Fruit fly (Drosophila melanogaster) whole organism, pupa: ENCODE results near the gene CG43051.

Experiments
- CG13204 ChIP-seq: fragments of 200-800 bp; sonication (Bioruptor generic); optimal IDR thresholded peaks from 2 replicates; lab custom pipeline; 2018; ENCODE audit warnings: missing biosample characterization, mild to moderate bottlenecking, missing genetic modification characterization, moderate library complexity
- CG17806 ChIP-seq: fragments of 200-800 bp; sonication (Bioruptor generic); optimal IDR thresholded peaks from 2 replicates; lab custom pipeline; 2018; ENCODE audit warnings: missing biosample characterization, mild to moderate bottlenecking, missing genetic modification characterization, moderate library complexity
- CG34367 ChIP-seq: fragments of 200-800 bp; sonication (Bioruptor generic); optimal IDR thresholded peaks from 2 replicates; lab custom pipeline; 2018; ENCODE audit warnings: missing biosample characterization, mild to moderate bottlenecking, missing genetic modification characterization
- CG8159 ChIP-seq: fragments of 200-800 bp; sonication (Bioruptor generic); optimal IDR thresholded peaks from 3 replicates; lab custom pipeline; 2018; ENCODE audit warnings: missing biosample characterization, mild to moderate bottlenecking, missing genetic modification characterization, moderate library complexity
- Pif1A ChIP-seq: fragments of 200-800 bp; sonication (Bioruptor generic); optimal IDR thresholded peaks from 3 replicates; lab custom pipeline; 2016; ENCODE audit warnings: missing biosample characterization, missing genetic modification characterization
- Pif1B ChIP-seq: fragments of 200-800 bp; sonication (Bioruptor generic); optimal IDR thresholded peaks from 3 replicates; lab custom pipeline; 2016; ENCODE audit warnings: missing biosample characterization, missing genetic modification characterization
- gl ChIP-seq: fragments of 200-800 bp; sonication (Bioruptor generic); optimal IDR thresholded peaks from 2 replicates; lab custom pipeline; 2018; ENCODE audit warnings: missing biosample characterization, mild to moderate bottlenecking, missing genetic modification characterization
- rn ChIP-seq: fragments of 200-800 bp; sonication (Bioruptor generic); IDR thresholded peaks from 2 replicates; pipeline ENCODE4 v1.3.6; 2022; ENCODE audit warnings: missing biosample characterization, missing genetic modification characterization

DNA sequence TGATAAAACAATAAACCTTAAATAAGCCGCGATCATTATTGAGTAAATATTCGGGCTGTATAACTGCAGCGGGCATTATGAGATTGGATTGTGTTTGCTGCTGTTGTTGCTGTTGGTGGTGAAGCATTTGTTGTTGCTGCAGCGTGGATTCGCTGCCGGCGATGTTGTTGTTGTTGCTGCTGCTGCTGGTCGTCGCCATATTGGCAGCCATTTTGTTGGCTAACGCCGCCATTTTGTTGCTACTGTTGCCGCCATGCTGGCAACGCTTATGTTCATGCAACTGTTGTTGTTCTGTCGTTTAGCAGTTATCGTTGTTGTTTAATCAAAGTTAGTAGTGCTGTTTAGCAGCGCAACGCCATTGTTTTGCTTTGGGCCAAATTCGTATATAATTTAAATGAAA is 9.2 kb upstream of the CG43051 start:
- TF ChIP-seq CG8159 (tag; lab: Kevin White, UChicago) (no peak), gl (tag; lab: Kevin White, UChicago) (no peak), Pif1A (GFP tag; lab: Kevin White, UChicago) (no peak), Pif1B (GFP tag; lab: Kevin White, UChicago) (no peak), CG34367 (no peak), CG13204 (GFP tag; lab: Kevin White, UChicago) (no peak), CG17806 (tag; lab: Kevin White, UChicago) (no peak), rn (no peak)
